Worm (Caenorhabditis elegans): ENCODE results near the gene C23F12.9.

The C23F12.9 gene

ce11 chrX:9403622-9404255 lies 9.9 kb downstream of the C23F12.9 start:
- TF ChIP-seq unc-39 (tag; optimal IDR thresholded peaks at IDR 0.05), result no peak
- peak; percentile 72 for TF ChIP-seq nhr-43 (tag; optimal IDR thresholded peaks at IDR 0.05; ENCODE audit: poor library complexity, severe bottlenecking)
- TF ChIP-seq fos-1 (tag; optimal IDR thresholded peaks at IDR 0.05), result no peak
- TF ChIP-seq nhr-25 (tag; optimal IDR thresholded peaks at IDR 0.05), result peak; percentile 90
- peak in 1 of 3 experiments; percentile 81 for TF ChIP-seq elt-3 (tag; optimal IDR thresholded peaks at IDR 0.05)
- peak; percentile 76 for TF ChIP-seq nhr-23 (tag; optimal IDR thresholded peaks at IDR 0.05)

ce11 chrX:9405922-9406321 lies 12.1 kb downstream of the C23F12.9 start:
- no peak for TF ChIP-seq zag-1 (tag; optimal IDR thresholded peaks at IDR 0.05)
- TF ChIP-seq lsy-12 (tag; optimal IDR thresholded peaks at IDR 0.05), result no peak
- no peak for TF ChIP-seq ceh-28 (tag; optimal IDR thresholded peaks at IDR 0.05)
- TF ChIP-seq nhr-11 (tag; optimal IDR thresholded peaks at IDR 0.05), result no peak
- peak; percentile 42 for TF ChIP-seq nhr-23 (tag; optimal IDR thresholded peaks at IDR 0.05)
- TF ChIP-seq egl-5 (tag; optimal IDR thresholded peaks at IDR 0.05), result no peak

DNA sequence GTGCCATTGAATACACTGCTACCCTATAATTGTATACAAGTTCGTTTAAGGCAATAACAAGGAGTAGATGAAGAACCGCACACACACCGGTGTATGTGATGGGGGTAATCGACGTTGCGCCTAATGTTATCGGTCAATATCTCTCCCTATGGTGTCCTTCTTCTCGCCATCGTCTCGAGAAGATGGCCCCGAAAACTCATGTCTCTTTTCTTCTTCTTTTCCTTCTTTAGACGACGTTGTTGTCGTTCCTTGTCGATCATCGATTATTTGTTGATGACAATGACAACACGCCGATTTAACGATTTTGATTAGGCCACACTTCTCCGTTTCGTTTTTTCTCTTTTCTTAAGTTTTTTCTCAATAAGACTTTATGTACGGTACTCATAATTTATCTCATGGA lies 15.3 kb downstream of the C23F12.9 start:
- TF ChIP-seq nhr-25 (tag; optimal IDR thresholded peaks at IDR 0.05) (peak; percentile 57), elt-1 (tag; optimal IDR thresholded peaks at IDR 0.05) (peak; percentile 29), ceh-28 (tag; optimal IDR thresholded peaks at IDR 0.05) (peak; percentile 38), nhr-23 (tag; optimal IDR thresholded peaks at IDR 0.05) (peak; percentile 71), nhr-77 (tag; optimal IDR thresholded peaks at IDR 0.05) (no peak), elt-3 (tag; optimal IDR thresholded peaks at IDR 0.05) (no peak)

ce11 chrX:9410747-9411146 lies 16.9 kb downstream of the C23F12.9 start:
- no peak for TF ChIP-seq lsy-12 (tag; optimal IDR thresholded peaks at IDR 0.05)
- peak; percentile 87 for TF ChIP-seq pha-4 (tag; optimal IDR thresholded peaks at IDR 0.05)

DNA sequence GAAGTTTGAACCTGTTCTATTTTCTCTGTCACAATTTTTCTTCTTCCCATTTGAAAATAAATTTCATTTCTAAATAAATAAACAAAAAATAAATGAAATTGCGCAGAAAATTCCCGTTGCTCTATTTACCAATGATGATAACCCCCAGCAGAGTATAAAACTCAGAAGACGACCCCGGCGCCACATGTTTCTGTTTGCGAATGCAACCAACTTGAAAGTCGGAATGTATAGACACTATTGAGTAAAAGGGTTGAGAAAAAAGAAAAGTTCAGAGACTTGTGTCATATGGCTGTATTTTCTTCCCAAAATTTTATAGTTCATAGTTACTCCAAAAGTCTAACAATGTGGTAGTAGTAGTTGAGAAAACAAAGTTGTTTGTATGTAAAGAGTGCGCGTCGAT lies 17.8 kb downstream of the C23F12.9 start:
- no peak for TF ChIP-seq hmg-11 (tag; optimal IDR thresholded peaks at IDR 0.05)
- TF ChIP-seq pha-4 (tag; optimal IDR thresholded peaks at IDR 0.05), result peak; percentile 72
- TF ChIP-seq elt-2 (tag; optimal IDR thresholded peaks at IDR 0.05), result no peak

DNA sequence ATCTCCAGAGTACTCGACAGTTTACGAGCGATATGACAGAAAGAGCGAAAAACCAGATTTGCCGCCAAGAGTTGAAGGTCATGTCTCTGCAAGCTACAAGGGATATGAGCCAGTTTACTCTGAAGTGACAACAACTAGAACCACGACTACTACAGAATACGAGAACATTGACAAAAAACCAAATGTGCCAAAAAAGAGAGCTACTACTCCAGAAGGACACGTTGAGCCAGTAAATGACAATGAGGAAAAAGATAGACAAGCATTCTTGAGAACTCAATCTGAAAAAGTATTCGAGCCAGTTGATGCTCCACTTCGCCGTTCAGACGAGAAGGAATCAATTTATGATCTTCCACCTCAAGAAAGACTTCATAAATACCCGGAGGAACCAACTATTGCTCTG lies 23.5 kb downstream of the C23F12.9 start:
- TF ChIP-seq unc-39 (tag; optimal IDR thresholded peaks at IDR 0.05), result no peak
- no peak for TF ChIP-seq skn-1 (tag; optimal IDR thresholded peaks at IDR 0.05)
- no peak for TF ChIP-seq lsy-12 (tag; optimal IDR thresholded peaks at IDR 0.05)
- no peak for TF ChIP-seq lin-39 (tag; optimal IDR thresholded peaks at IDR 0.05)

DNA sequence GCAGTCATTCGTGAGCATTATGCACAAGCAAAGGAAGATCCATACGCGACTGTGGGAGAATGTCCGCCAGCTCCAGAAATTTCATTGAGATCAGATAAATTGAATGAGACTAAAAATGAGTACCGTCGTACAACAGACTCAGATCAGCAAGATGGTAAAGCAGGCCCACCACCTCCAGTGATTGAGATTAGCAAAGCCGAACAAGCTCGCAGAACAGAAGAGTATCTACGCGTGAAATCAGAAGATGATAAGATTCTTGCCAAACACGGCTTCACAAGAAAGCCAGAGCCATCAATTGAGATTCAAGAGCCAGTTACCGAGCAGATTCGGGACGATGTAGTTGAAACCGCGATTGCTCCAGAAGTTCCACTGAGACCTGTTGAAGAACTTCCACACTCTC lies 24.1 kb downstream of the C23F12.9 start:
- TF ChIP-seq daf-12 (tag; optimal IDR thresholded peaks at IDR 0.05) (no peak), pha-4 (tag; optimal IDR thresholded peaks at IDR 0.05) (no peak), ceh-28 (tag; optimal IDR thresholded peaks at IDR 0.05) (no peak), nhr-43 (tag; optimal IDR thresholded peaks at IDR 0.05; ENCODE audit: poor library complexity, severe bottlenecking) (no peak), aly-2 (tag; optimal IDR thresholded peaks at IDR 0.05) (no peak), ZK546.5 (tag; optimal IDR thresholded peaks at IDR 0.05) (no peak), fkh-2 (tag; optimal IDR thresholded peaks at IDR 0.05) (no peak), skn-1 (tag; optimal IDR thresholded peaks at IDR 0.05) (no peak)

DNA sequence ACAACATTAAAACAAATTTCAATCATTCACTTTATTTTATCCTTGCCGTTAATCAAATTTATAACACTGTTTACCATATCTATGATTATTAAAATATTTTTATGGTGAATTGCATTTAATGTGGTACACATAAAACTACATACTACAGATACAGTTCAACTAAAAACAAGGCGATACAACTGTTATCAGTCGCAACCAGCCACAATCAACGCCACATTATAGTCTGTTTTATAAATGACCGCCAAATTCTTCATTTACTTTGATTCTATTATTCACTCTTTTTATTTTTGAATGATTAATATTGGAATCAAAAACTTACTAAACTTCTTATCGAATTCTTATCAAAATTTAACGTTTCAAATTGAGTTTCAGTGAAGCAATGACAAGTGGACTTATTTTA lies 34.2 kb downstream of the C23F12.9 start, which contains the start of gene B0272.4:
B0272.4 (plus strand) TSS at position 373 of the 400 bp plus-strand sequence.
- peak; percentile 16 for TF ChIP-seq ceh-28 (tag; optimal IDR thresholded peaks at IDR 0.05)
- no peak for TF ChIP-seq nhr-76 (tag; optimal IDR thresholded peaks at IDR 0.05)
- peak; percentile 97 for TF ChIP-seq pqm-1 (tag; optimal IDR thresholded peaks at IDR 0.05)
- peak; percentile 93 for TF ChIP-seq elt-2 (tag; optimal IDR thresholded peaks at IDR 0.05)
- peak; percentile 9 for TF ChIP-seq pha-4 (tag; optimal IDR thresholded peaks at IDR 0.05)
- peak; percentile 45 for TF ChIP-seq skn-1 (tag; optimal IDR thresholded peaks at IDR 0.05)
- no peak for TF ChIP-seq eor-1 (tag; optimal IDR thresholded peaks at IDR 0.05)
- TF ChIP-seq jun-1 (tag; optimal IDR thresholded peaks at IDR 0.05), result no peak

Measured in whole organism, L3 larva.